Fruit fly (Drosophila melanogaster): Measurements from ENCODE around the gene CG17991.

The CG17991 gene

DNA sequence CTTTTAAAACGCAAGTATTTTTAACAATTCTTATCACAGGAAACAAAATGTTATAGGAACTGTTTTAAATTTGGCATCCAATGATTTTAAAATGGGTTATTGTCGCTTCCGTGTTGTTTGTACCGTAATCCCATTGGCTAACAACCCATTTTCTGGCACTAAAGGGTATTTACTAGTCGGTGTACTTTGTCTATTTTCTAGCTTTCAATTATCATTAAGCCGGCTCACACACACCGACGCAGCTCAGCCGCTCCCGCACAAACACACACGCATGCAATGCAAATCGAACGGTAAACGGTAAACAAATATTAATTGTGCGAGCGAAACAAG lies 3.3 kb downstream of the CG17991 start (continued):
- no peak for TF ChIP-seq hkb (optimal IDR thresholded peaks at IDR 0.05)
- TF ChIP-seq hkb (GFP tag; IDR thresholded peaks at IDR 0.05), result 0 out of 2 replicates have a peak, but pooled peaks have one; percentile 18
- TF ChIP-seq az2 (GFP tag; optimal IDR thresholded peaks at IDR 0.05), result no peak
- no peak for TF ChIP-seq Hsf (GFP tag; optimal IDR thresholded peaks at IDR 0.05)
- TF ChIP-seq CG10147 (GFP tag; optimal IDR thresholded peaks at IDR 0.05), result no peak
- no peak for TF ChIP-seq CG32772 (GFP tag; IDR thresholded peaks at IDR 0.05)
- TF ChIP-seq CG7963 (GFP tag; IDR thresholded peaks at IDR 0.05; ENCODE audit: partially characterized antibody), result no peak
- TF ChIP-seq ERR (GFP tag; optimal IDR thresholded peaks at IDR 0.05), result no peak
- no peak for TF ChIP-seq rib (GFP tag; IDR thresholded peaks at IDR 0.05)
- TF ChIP-seq onecut (GFP tag; IDR thresholded peaks at IDR 0.05), result no peak
- TF ChIP-seq hb (GFP tag; IDR thresholded peaks at IDR 0.05; ENCODE audit: partially characterized antibody), result no peak
- TF ChIP-seq CG33557 (GFP tag; optimal IDR thresholded peaks at IDR 0.05), result no peak
- TF ChIP-seq CG17568 (GFP tag; optimal IDR thresholded peaks at IDR 0.05), result no peak
- TF ChIP-seq D19A (tag; optimal IDR thresholded peaks at IDR 0.05), result peak; percentile 97
- TF ChIP-seq CG11696 (GFP tag; IDR thresholded peaks at IDR 0.05), result 0 out of 2 replicates have a peak, but pooled peaks have one; percentile 8
- TF ChIP-seq CG3726 (GFP tag; IDR thresholded peaks at IDR 0.05), result no peak
- TF ChIP-seq bsh (GFP tag; optimal IDR thresholded peaks at IDR 0.05), result no peak
- TF ChIP-seq Blimp-1 (GFP tag; optimal IDR thresholded peaks at IDR 0.05), result no peak
- no peak for TF ChIP-seq Lhr (GFP tag; optimal IDR thresholded peaks at IDR 0.05)
- no peak for TF ChIP-seq HmgD (GFP tag; optimal IDR thresholded peaks at IDR 0.05)
- TF ChIP-seq CG15601 (tag; optimal IDR thresholded peaks at IDR 0.05), result peak; percentile 9
- no peak for TF ChIP-seq CG12942 (GFP tag; optimal IDR thresholded peaks at IDR 0.05)
- TF ChIP-seq gfzf (GFP tag; optimal IDR thresholded peaks at IDR 0.05), result no peak
- TF ChIP-seq PHDP (tag; optimal IDR thresholded peaks at IDR 0.05), result no peak
- TF ChIP-seq CG6689 (GFP tag; IDR thresholded peaks at IDR 0.05), result no peak
- TF ChIP-seq CG2120 (GFP tag; optimal IDR thresholded peaks at IDR 0.05), result no peak
- TF ChIP-seq salm (tag; optimal IDR thresholded peaks at IDR 0.05), result no peak
- no peak for TF ChIP-seq nom (GFP tag; optimal IDR thresholded peaks at IDR 0.05)
- TF ChIP-seq fd64A (GFP tag; optimal IDR thresholded peaks at IDR 0.05), result no peak
- no peak for TF ChIP-seq TFAM (GFP tag; optimal IDR thresholded peaks at IDR 0.05)
- TF ChIP-seq ci (GFP tag; IDR thresholded peaks at IDR 0.05), result 0 out of 3 replicates have a peak, but pooled peaks have one; percentile 16
- no peak for TF ChIP-seq da (GFP tag; optimal IDR thresholded peaks at IDR 0.05)
- TF ChIP-seq hth (optimal IDR thresholded peaks at IDR 0.05), result no peak
- no peak for TF ChIP-seq CG12071 (GFP tag; optimal IDR thresholded peaks at IDR 0.05)
- TF ChIP-seq CG17328 (GFP tag; IDR thresholded peaks at IDR 0.05), result peak; percentile 42; the same call in 1 of the 2 replicates
- TF ChIP-seq gsb (GFP tag; IDR thresholded peaks at IDR 0.05), result no peak

DNA sequence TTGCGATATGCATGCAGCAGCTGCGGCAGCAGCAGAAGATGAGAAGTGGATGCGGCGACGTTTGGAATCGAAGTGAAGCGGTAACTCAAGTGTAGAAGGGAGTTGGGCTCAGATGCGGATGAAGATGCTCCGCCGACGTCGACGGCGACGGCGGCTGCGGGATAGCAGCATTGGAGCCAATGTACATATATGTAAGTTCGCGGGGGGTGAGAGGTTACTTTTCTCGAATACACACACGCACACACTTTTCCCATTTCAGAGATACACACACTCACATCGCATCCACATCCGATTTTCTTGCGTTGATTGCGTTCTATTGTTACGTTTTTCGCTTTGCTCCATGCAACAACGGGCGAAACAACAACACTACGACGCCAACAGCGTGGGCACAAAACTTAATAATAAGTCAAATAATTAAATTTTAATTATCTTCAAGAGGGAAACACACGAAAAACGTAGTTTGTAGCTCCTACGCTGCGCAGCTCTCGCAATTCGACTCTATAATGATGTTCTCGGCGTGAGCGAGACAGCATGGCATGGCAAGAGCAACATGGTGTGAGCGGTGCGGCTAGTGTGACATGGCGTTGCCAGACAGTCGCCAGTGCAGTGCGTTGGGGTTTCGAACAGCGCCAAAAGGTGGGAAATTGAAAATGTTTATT lies 3.8 kb downstream of the CG17991 start, which contains the start of gene CG18766:
Gene CG18766 (minus strand): TSS at position 508 of the 659 bp plus-strand sequence.
- peak; percentile 39; the same call in 1 of the 2 replicates for TF ChIP-seq Dref (GFP tag; IDR thresholded peaks at IDR 0.05)
- peak; percentile 82 for TF ChIP-seq pzg (GFP tag; optimal IDR thresholded peaks at IDR 0.05)
- no peak for TF ChIP-seq ac (GFP tag; optimal IDR thresholded peaks at IDR 0.05)
- peak; percentile 39 for TF ChIP-seq CG2116 (GFP tag; optimal IDR thresholded peaks at IDR 0.05)
- TF ChIP-seq CG17612 (GFP tag; IDR thresholded peaks at IDR 0.05), result no peak
- TF ChIP-seq phol (tag; optimal IDR thresholded peaks at IDR 0.05), result peak; percentile 40
- peak; percentile 81 for TF ChIP-seq Dp (GFP tag; optimal IDR thresholded peaks at IDR 0.05)
- peak; percentile 64 for TF ChIP-seq CG15514 (GFP tag; optimal IDR thresholded peaks at IDR 0.05)
- no peak for TF ChIP-seq zf30C (GFP tag; optimal IDR thresholded peaks at IDR 0.05)
- no peak for TF ChIP-seq CG7271 (tag; optimal IDR thresholded peaks at IDR 0.05)
- TF ChIP-seq CG1603 (tag; optimal IDR thresholded peaks at IDR 0.05), result peak; percentile 79
- no peak for TF ChIP-seq Nf-YA (GFP tag; IDR thresholded peaks at IDR 0.05)
- TF ChIP-seq pho (GFP tag; optimal IDR thresholded peaks at IDR 0.05), result peak; percentile 45
- TF ChIP-seq CG4424 (GFP tag; optimal IDR thresholded peaks at IDR 0.05), result peak; percentile 60
- 0 out of 3 replicates have a peak, but pooled peaks have one; percentile 13 for TF ChIP-seq gce (GFP tag; IDR thresholded peaks at IDR 0.05)
- TF ChIP-seq CG10274 (GFP tag; optimal IDR thresholded peaks at IDR 0.05), result no peak
